Worm (Caenorhabditis elegans) whole organism, L1 larva: ENCODE measurements around the gene gna-1.

Experiments
- aly-2 ChIP-seq: fragments of 150-350 bp; optimal IDR thresholded peaks from 2 replicates; lab custom pipeline; 2014; ENCODE audit warnings: missing biosample characterization, missing genetic modification characterization
- ces-1 ChIP-seq: fragments of 150-350 bp; optimal IDR thresholded peaks from 2 replicates; lab custom pipeline; 2014; ENCODE audit warnings: missing biosample characterization, missing genetic modification reagents, missing genetic modification characterization
- nhr-11 ChIP-seq: fragments of 150-350 bp; optimal IDR thresholded peaks from 2 replicates; lab custom pipeline; 2014; ENCODE audit warnings: missing biosample characterization, missing genetic modification characterization
- nhr-76 ChIP-seq: sonication (generic microtip); optimal IDR thresholded peaks from 2 replicates; lab custom pipeline; 2017; ENCODE audit warnings: missing biosample characterization, missing genetic modification characterization
- rnt-1 ChIP-seq: sonication (generic microtip); optimal IDR thresholded peaks from 2 replicates; lab custom pipeline; 2016; ENCODE audit warnings: mild to moderate bottlenecking, missing genetic modification characterization, moderate library complexity, missing compliant biosample characterization
- tlp-1 ChIP-seq: fragments of 150-350 bp; optimal IDR thresholded peaks from 2 replicates; lab custom pipeline; 2014; ENCODE audit warnings: missing biosample characterization, missing genetic modification characterization
- unc-98 ChIP-seq: fragments of 200-800 bp; sonication (Bioruptor generic); IDR thresholded peaks from 2 replicates; pipeline ENCODE4 v1.3.6; 2022; ENCODE audit warnings: missing genetic modification characterization, missing compliant biosample characterization
- ztf-4 ChIP-seq: fragments of 150-350 bp; optimal IDR thresholded peaks from 2 replicates; lab custom pipeline; 2014; ENCODE audit warnings: missing biosample characterization, missing genetic modification characterization

DNA sequence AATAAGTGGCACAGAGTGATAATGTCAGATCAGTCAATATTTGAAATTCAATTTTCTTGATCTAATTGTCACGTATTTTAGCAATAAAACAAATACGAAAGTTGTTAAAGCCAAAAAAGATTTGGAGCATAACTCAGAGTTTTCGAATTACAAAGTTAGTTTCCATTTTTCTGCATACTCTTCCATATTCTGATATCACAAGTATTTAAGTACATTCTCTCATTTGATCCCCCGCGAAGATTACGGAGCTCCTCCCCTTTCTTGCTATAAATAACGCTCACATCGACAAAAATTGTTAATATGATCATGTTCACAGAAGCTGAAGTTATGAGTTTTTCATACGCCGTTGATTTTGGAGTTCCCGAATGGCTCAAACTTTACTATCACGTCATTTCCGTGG, 48.3 kb upstream of the gna-1 start, which contains the start of gene sri-20:
- no peak for TF ChIP-seq tlp-1
- no peak for TF ChIP-seq rnt-1 (tag; lab: Kevin White, UChicago)
- no peak for TF ChIP-seq nhr-76 (tag; lab: Kevin White, UChicago)
- TF ChIP-seq aly-2 (tag; lab: Kevin White, UChicago) = no peak
- TF ChIP-seq ces-1 = no peak
- no peak for TF ChIP-seq unc-98
- no peak for TF ChIP-seq nhr-11
- no peak for TF ChIP-seq ztf-4 (tag; lab: Kevin White, UChicago)
